Worm (Caenorhabditis elegans) whole organism, L2 larva: Measurements from ENCODE around the gene rde-12.

ENCODE experiments used
- C34F6.9 ChIP-seq: fragments of 150-350 bp; optimal IDR thresholded peaks from 2 replicates; lab custom pipeline; 2014; ENCODE audit warnings: missing biosample characterization, missing genetic modification characterization
- F13H6.1 ChIP-seq: sonication (generic microtip); optimal IDR thresholded peaks from 2 replicates; lab custom pipeline; 2016; ENCODE audit warnings: missing genetic modification characterization, missing compliant biosample characterization
- R02D3.7 ChIP-seq: fragments of 150-350 bp; optimal IDR thresholded peaks from 2 replicates; lab custom pipeline; 2014; ENCODE audit warnings: missing biosample characterization, missing genetic modification characterization
- Y55F3AM.14 ChIP-seq: fragments of 200-800 bp; sonication (Bioruptor generic); optimal IDR thresholded peaks from 2 replicates; lab custom pipeline; 2018; ENCODE audit warnings: mild to moderate bottlenecking, missing genetic modification characterization, missing compliant biosample characterization
- ZK546.5 ChIP-seq: sonication (generic microtip); optimal IDR thresholded peaks from 2 replicates; lab custom pipeline; 2017; ENCODE audit warnings: missing biosample characterization, missing genetic modification characterization
- alr-1 ChIP-seq: fragments of 150-350 bp; optimal IDR thresholded peaks from 2 replicates; lab custom pipeline; 2014; ENCODE audit warnings: missing biosample characterization, missing genetic modification characterization
- aly-2 ChIP-seq: fragments of 150-350 bp; optimal IDR thresholded peaks from 2 replicates; lab custom pipeline; 2014; ENCODE audit warnings: missing biosample characterization, missing genetic modification characterization
- ama-1 ChIP-seq: fragments of 150-350 bp; optimal IDR thresholded peaks from 2 replicates; lab custom pipeline; 2018; ENCODE audit warnings: inconsistent platforms
- blmp-1 ChIP-seq: sonication (generic microtip); optimal IDR thresholded peaks from 2 replicates; lab custom pipeline; 2017; ENCODE audit warnings: missing genetic modification characterization, mild to moderate bottlenecking, missing compliant biosample characterization, antibody characterized with exemption, moderate library complexity; ENCODE audit not compliant: insufficient read depth
- ceh-16 ChIP-seq: fragments of 150-350 bp; optimal IDR thresholded peaks from 2 replicates; lab custom pipeline; 2014; ENCODE audit warnings: missing biosample characterization, missing genetic modification characterization
- ceh-82 ChIP-seq: fragments of 150-350 bp; optimal IDR thresholded peaks from 2 replicates; lab custom pipeline; 2014; ENCODE audit warnings: missing biosample characterization, missing genetic modification characterization
- crh-2 ChIP-seq: sonication (generic microtip); optimal IDR thresholded peaks from 2 replicates; lab custom pipeline; 2017; ENCODE audit warnings: missing biosample characterization, missing genetic modification characterization
- dmd-4 ChIP-seq: sonication (generic microtip); optimal IDR thresholded peaks from 2 replicates; lab custom pipeline; 2017; ENCODE audit warnings: missing biosample characterization, missing genetic modification characterization
- egl-27 ChIP-seq: sonication (generic microtip); optimal IDR thresholded peaks from 3 replicates; lab custom pipeline; 2017; ENCODE audit warnings: missing biosample characterization, missing genetic modification reagents, missing genetic modification characterization
- elt-1 ChIP-seq: fragments of 150-350 bp; optimal IDR thresholded peaks from 2 replicates; lab custom pipeline; 2014; ENCODE audit warnings: missing biosample characterization, missing genetic modification characterization
- elt-3 ChIP-seq: sonication (generic microtip); optimal IDR thresholded peaks from 2 replicates; lab custom pipeline; 2017; ENCODE audit warnings: missing biosample characterization, missing genetic modification characterization
- fos-1 ChIP-seq: fragments of 150-350 bp; optimal IDR thresholded peaks from 2 replicates; lab custom pipeline; 2014; ENCODE audit warnings: missing biosample characterization, missing genetic modification characterization
- gmeb-1 ChIP-seq: fragments of 150-350 bp; optimal IDR thresholded peaks from 2 replicates; lab custom pipeline; 2014; ENCODE audit warnings: missing biosample characterization, missing genetic modification characterization
- lin-11 ChIP-seq: fragments of 150-350 bp; sonication (generic microtip); optimal IDR thresholded peaks from 2 replicates; lab custom pipeline; 2014; ENCODE audit warnings: missing biosample characterization, missing genetic modification characterization, inconsistent platforms, mixed read lengths
- lin-13 ChIP-seq: fragments of 150-350 bp; optimal IDR thresholded peaks from 2 replicates; lab custom pipeline; 2014; ENCODE audit warnings: missing biosample characterization, missing genetic modification reagents, missing genetic modification characterization
- lin-39 ChIP-seq: fragments of 150-350 bp; optimal IDR thresholded peaks from 2 replicates; lab custom pipeline; 2014; ENCODE audit warnings: missing biosample characterization, missing genetic modification reagents, missing genetic modification characterization
- lsy-2 ChIP-seq, 2 experiments: fragments of 150-350 bp in 1 of 2; sonication (generic microtip) in 1 of 2; optimal IDR thresholded peaks; 2 replicates each; lab custom pipeline; 2014 to 2017; ENCODE audit warnings: missing biosample characterization in 2 of 2, missing genetic modification characterization in 2 of 2
- mab-5 ChIP-seq: fragments of 150-350 bp; optimal IDR thresholded peaks from 2 replicates; lab custom pipeline; 2014; ENCODE audit warnings: missing biosample characterization, missing genetic modification characterization
- mbf-1 ChIP-seq: sonication (generic microtip); optimal IDR thresholded peaks from 2 replicates; lab custom pipeline; 2017; ENCODE audit warnings: missing biosample characterization, missing genetic modification characterization
- mdl-1 ChIP-seq, 2 experiments: fragments of 150-350 bp in 1 of 2; sonication (generic microtip) in 1 of 2; optimal IDR thresholded peaks; 2 replicates each; lab custom pipeline; 2017; ENCODE audit warnings: missing biosample characterization in 2 of 2, missing genetic modification characterization in 2 of 2
- nhr-10 ChIP-seq: sonication (generic microtip); optimal IDR thresholded peaks from 2 replicates; lab custom pipeline; 2017; ENCODE audit warnings: missing biosample characterization, missing genetic modification characterization
- nhr-11 ChIP-seq: fragments of 150-350 bp; optimal IDR thresholded peaks from 2 replicates; lab custom pipeline; 2014; ENCODE audit warnings: missing biosample characterization, missing genetic modification characterization
- nhr-12 ChIP-seq: fragments of 150-350 bp; optimal IDR thresholded peaks from 2 replicates; lab custom pipeline; 2014; ENCODE audit warnings: missing biosample characterization, missing genetic modification characterization
- nhr-129 ChIP-seq: fragments of 150-350 bp; optimal IDR thresholded peaks from 2 replicates; lab custom pipeline; 2014; ENCODE audit warnings: missing biosample characterization, missing genetic modification characterization
- nhr-21 ChIP-seq: fragments of 150-350 bp; optimal IDR thresholded peaks from 2 replicates; lab custom pipeline; 2014; ENCODE audit warnings: missing biosample characterization, missing genetic modification characterization
- nhr-23 ChIP-seq: fragments of 150-350 bp; optimal IDR thresholded peaks from 2 replicates; lab custom pipeline; 2014; ENCODE audit warnings: missing biosample characterization, missing genetic modification reagents, missing genetic modification characterization
- nhr-237 ChIP-seq: fragments of 150-350 bp; optimal IDR thresholded peaks from 2 replicates; lab custom pipeline; 2014; ENCODE audit warnings: missing biosample characterization, missing genetic modification characterization
- nhr-25 ChIP-seq: fragments of 150-350 bp; sonication (generic microtip); optimal IDR thresholded peaks from 3 replicates; lab custom pipeline; 2014; ENCODE audit warnings: missing biosample characterization, missing genetic modification characterization
- nhr-6 ChIP-seq: fragments of 150-350 bp; optimal IDR thresholded peaks from 2 replicates; lab custom pipeline; 2014; ENCODE audit warnings: missing biosample characterization, missing genetic modification characterization
- nhr-77 ChIP-seq: fragments of 150-350 bp; optimal IDR thresholded peaks from 2 replicates; lab custom pipeline; 2014; ENCODE audit warnings: missing biosample characterization, missing genetic modification characterization
- peb-1 ChIP-seq: fragments of 150-350 bp; optimal IDR thresholded peaks from 2 replicates; lab custom pipeline; 2014; ENCODE audit warnings: missing biosample characterization, missing genetic modification characterization
- sem-4 ChIP-seq: fragments of 150-350 bp; optimal IDR thresholded peaks from 2 replicates; lab custom pipeline; 2014; ENCODE audit warnings: missing biosample characterization, missing genetic modification reagents, missing genetic modification characterization
- skn-1 ChIP-seq: sonication (generic microtip); optimal IDR thresholded peaks from 2 replicates; lab custom pipeline; 2017; ENCODE audit warnings: missing biosample characterization, missing genetic modification characterization
- sma-3 ChIP-seq: sonication (generic microtip); optimal IDR thresholded peaks from 2 replicates; lab custom pipeline; 2016; ENCODE audit warnings: missing genetic modification reagents, missing genetic modification characterization, missing compliant biosample characterization
- sma-9 ChIP-seq, 2 experiments: fragments of 150-350 bp in 1 of 2; sonication (generic microtip) in 1 of 2; optimal IDR thresholded peaks; 2 replicates each; lab custom pipeline; 2014 to 2016; ENCODE audit warnings: missing genetic modification characterization in 2 of 2, mild to moderate bottlenecking in 1 of 2, missing biosample characterization in 1 of 2, missing compliant biosample characterization in 1 of 2, missing genetic modification reagents in 1 of 2, moderate library complexity in 1 of 2
- snpc-4 ChIP-seq: fragments of 150-350 bp; optimal IDR thresholded peaks from 2 replicates; lab custom pipeline; 2014; ENCODE audit warnings: missing biosample characterization, missing genetic modification characterization
- unc-39 ChIP-seq: fragments of 150-350 bp; optimal IDR thresholded peaks from 2 replicates; lab custom pipeline; 2014; ENCODE audit warnings: missing biosample characterization, missing genetic modification characterization
- unc-55 ChIP-seq: fragments of 150-350 bp; sonication (generic microtip); optimal IDR thresholded peaks from 3 replicates; lab custom pipeline; 2014; ENCODE audit warnings: missing biosample characterization, missing genetic modification reagents, missing genetic modification characterization
- unc-62 ChIP-seq: fragments of 150-350 bp; optimal IDR thresholded peaks from 2 replicates; lab custom pipeline; 2014; ENCODE audit warnings: missing biosample characterization, missing genetic modification reagents, missing genetic modification characterization
- zag-1 ChIP-seq: fragments of 150-350 bp; optimal IDR thresholded peaks from 2 replicates; lab custom pipeline; 2014; ENCODE audit warnings: missing biosample characterization, missing genetic modification characterization
- ztf-1 ChIP-seq: fragments of 200-800 bp; sonication (Bioruptor generic); conservative IDR thresholded peaks from 2 replicates; pipeline ENCODE4 v1.3.6; 2022; ENCODE audit warnings: missing genetic modification characterization, missing compliant biosample characterization
- ztf-11 ChIP-seq: sonication (generic microtip); optimal IDR thresholded peaks from 2 replicates; lab custom pipeline; 2017; ENCODE audit warnings: missing biosample characterization, missing genetic modification characterization
- ztf-4 ChIP-seq: fragments of 150-350 bp; optimal IDR thresholded peaks from 2 replicates; lab custom pipeline; 2014; ENCODE audit warnings: missing biosample characterization, missing genetic modification characterization

Gene rde-12

DNA sequence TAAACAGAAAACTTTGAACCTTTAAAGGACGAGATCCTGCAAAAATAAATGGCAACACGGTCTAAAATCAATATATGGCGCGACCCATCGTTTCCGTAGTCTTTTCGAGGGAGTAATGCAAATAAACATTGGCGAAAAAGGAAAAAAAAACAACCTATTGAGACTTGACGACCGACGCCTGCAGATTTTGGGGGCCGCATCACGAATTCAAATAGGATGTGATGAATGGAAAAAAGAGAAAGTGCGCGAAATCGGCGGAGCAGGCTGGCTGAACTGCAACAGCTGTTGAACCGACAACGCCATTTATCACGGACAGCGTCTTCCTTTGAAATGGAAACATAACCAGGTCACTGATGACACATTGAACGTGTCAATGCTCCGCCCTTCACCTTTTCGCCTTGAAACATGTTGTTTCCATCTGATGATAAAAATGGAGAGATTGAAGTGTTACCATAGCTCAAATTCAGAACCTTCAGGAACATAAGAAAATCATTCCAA lies 7.3 kb upstream of the rde-12 start:
- no peak for TF ChIP-seq ztf-11
- TF ChIP-seq blmp-1 (tag; lab: Kevin White, UChicago) = no peak
- peak; percentile 12 for TF ChIP-seq lin-13 (GFP tag; lab: Kevin White, UChicago)
- no peak for TF ChIP-seq unc-55 (GFP tag; lab: Kevin White, UChicago)
- peak; percentile 34 for TF ChIP-seq sma-9 (GFP tag; optimal IDR thresholded peaks at IDR 0.05; lab: Kevin White, UChicago)
- no peak for TF ChIP-seq sma-9 (tag; optimal IDR thresholded peaks at IDR 0.05; lab: Kevin White, UChicago)
- TF ChIP-seq dmd-4 (tag; lab: Kevin White, UChicago) = no peak

DNA sequence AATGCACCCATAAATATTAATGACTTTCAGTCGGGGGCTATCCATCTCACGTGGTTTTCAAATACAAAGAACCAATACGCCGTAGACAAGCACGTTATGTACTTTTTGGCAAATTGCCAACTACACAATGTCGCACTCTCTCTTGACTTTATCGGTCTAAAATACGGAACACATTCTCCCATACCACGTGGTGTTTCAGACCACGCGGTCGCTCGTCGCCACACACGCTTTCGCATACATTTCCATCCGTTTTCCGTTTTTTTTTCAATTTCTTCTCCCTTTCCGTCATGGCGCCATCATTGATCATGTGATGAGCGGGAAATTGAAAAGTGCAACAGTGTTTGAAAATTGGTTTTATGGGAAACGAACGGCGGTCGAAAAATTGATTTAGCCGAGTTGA lies 6.6 kb upstream of the rde-12 start:
- TF ChIP-seq nhr-129 (tag; lab: Kevin White, UChicago) = peak; percentile 93
- peak; percentile 71 for TF ChIP-seq Y55F3AM.14 (GFP tag; lab: Kevin White, UChicago)
- no peak for TF ChIP-seq ztf-11
- TF ChIP-seq aly-2 = no peak
- no peak for TF ChIP-seq R02D3.7 (tag; lab: Kevin White, UChicago)
- no peak for TF ChIP-seq ztf-1 (GFP tag; lab: Robert Waterston, UW)
- no peak for TF ChIP-seq elt-1 (tag; lab: Kevin White, UChicago)
- TF ChIP-seq unc-55 (GFP tag; lab: Kevin White, UChicago) = peak; percentile 49
- no peak for TF ChIP-seq nhr-237 (tag; lab: Kevin White, UChicago)
- peak; percentile 97 for TF ChIP-seq nhr-21 (tag; lab: Kevin White, UChicago)
- TF ChIP-seq gmeb-1 (tag; lab: Kevin White, UChicago) = peak; percentile 71
- no peak for TF ChIP-seq zag-1 (tag; lab: Kevin White, UChicago)
- TF ChIP-seq snpc-4 = peak; percentile 59
- TF ChIP-seq fos-1 (tag; lab: Kevin White, UChicago) = peak; percentile 63
- TF ChIP-seq lin-39 (tag; lab: Kevin White, UChicago) = no peak
- peak; percentile 50 for TF ChIP-seq ceh-16 (tag; lab: Kevin White, UChicago)
- peak; percentile 92 for TF ChIP-seq nhr-25 (tag; lab: Kevin White, UChicago)
- peak; percentile 29 for TF ChIP-seq mab-5 (tag; lab: Kevin White, UChicago)
- no peak for TF ChIP-seq nhr-10 (tag; lab: Kevin White, UChicago)
- no peak for TF ChIP-seq dmd-4 (tag; lab: Kevin White, UChicago)
- peak; percentile 42 for TF ChIP-seq lin-13 (GFP tag; lab: Kevin White, UChicago)
- no peak for TF ChIP-seq alr-1 (tag; lab: Kevin White, UChicago)
- TF ChIP-seq mdl-1 (tag; optimal IDR thresholded peaks at IDR 0.05; lab: Kevin White, UChicago) = peak; percentile 91 to 94
- peak; percentile 52 for TF ChIP-seq lin-11 (tag; lab: Kevin White, UChicago)
- no peak for TF ChIP-seq nhr-77 (tag; lab: Kevin White, UChicago)
- peak; percentile 95 for TF ChIP-seq F13H6.1
- peak; percentile 99 for TF ChIP-seq sma-9 (GFP tag; optimal IDR thresholded peaks at IDR 0.05; lab: Kevin White, UChicago)
- TF ChIP-seq sma-9 (tag; optimal IDR thresholded peaks at IDR 0.05; lab: Kevin White, UChicago) = peak; percentile 55
- TF ChIP-seq ceh-82 = no peak
- peak; percentile 97 for TF ChIP-seq sma-3 (GFP tag; lab: Kevin White, UChicago)
- TF ChIP-seq sem-4 (tag; lab: Kevin White, UChicago) = peak; percentile 94
- peak; percentile 49 for TF ChIP-seq unc-62 (GFP tag; lab: Kevin White, UChicago)
- no peak for TF ChIP-seq nhr-11
- TF ChIP-seq ztf-4 = peak; percentile 89
- peak; percentile 97 for TF ChIP-seq blmp-1 (tag; lab: Kevin White, UChicago)
- TF ChIP-seq ama-1 (lab: Kevin White, UChicago) = peak; percentile 40
- peak; percentile 49 for TF ChIP-seq skn-1 (tag; lab: Kevin White, UChicago)
- no peak for TF ChIP-seq nhr-6 (tag; lab: Kevin White, UChicago)
- TF ChIP-seq elt-3 (tag; lab: Kevin White, UChicago) = no peak
- no peak for TF ChIP-seq ZK546.5
- no peak for TF ChIP-seq peb-1 (tag; lab: Kevin White, UChicago)
- TF ChIP-seq nhr-12 (tag; lab: Kevin White, UChicago) = no peak
- no peak for TF ChIP-seq nhr-23 (tag; lab: Kevin White, UChicago)
- TF ChIP-seq egl-27 = peak; percentile 94
- TF ChIP-seq lsy-2 (tag; optimal IDR thresholded peaks at IDR 0.05; lab: Kevin White, UChicago) = peak in 1 of 2 experiments; percentile 86
- no peak for TF ChIP-seq unc-39
- TF ChIP-seq crh-2 (tag; lab: Kevin White, UChicago) = peak; percentile 93
- TF ChIP-seq mbf-1 (tag; lab: Kevin White, UChicago) = no peak
- TF ChIP-seq C34F6.9 (tag; lab: Kevin White, UChicago) = peak; percentile 91
